Fruit fly (Drosophila melanogaster): ENCODE data around the gene CG10026.
A peak's percentile ranks its signal among the peaks of the same experiment; 100 is the strongest.

Gene CG10026

dm6 chr2L:19425105-19425504 lies 29.0 kb upstream of the CG10026 start:
- TF ChIP-seq CG16863 (GFP tag; optimal IDR thresholded peaks at IDR 0.05): no peak
- TF ChIP-seq ac (GFP tag; optimal IDR thresholded peaks at IDR 0.05): no peak
- no peak for TF ChIP-seq sens (GFP tag)
- TF ChIP-seq CG14014 (GFP tag; IDR thresholded peaks at IDR 0.05): no peak
- no peak for TF ChIP-seq Six4 (GFP tag; optimal IDR thresholded peaks at IDR 0.05)
- TF ChIP-seq CG14667 (GFP tag; IDR thresholded peaks at IDR 0.05): no peak
- no peak for TF ChIP-seq eyg (GFP tag; optimal IDR thresholded peaks at IDR 0.05)
- no peak for TF ChIP-seq lab (GFP tag; optimal IDR thresholded peaks at IDR 0.05)
- TF ChIP-seq CG15696 (tag; optimal IDR thresholded peaks at IDR 0.05): no peak
- no peak for TF ChIP-seq mirr (GFP tag; optimal IDR thresholded peaks at IDR 0.05)
- no peak for TF ChIP-seq cato (GFP tag; optimal IDR thresholded peaks at IDR 0.05; ENCODE audit: borderline replicate concordance)
- 0 out of 2 replicates have a peak, but pooled peaks have one; percentile 24 for TF ChIP-seq Bgb (GFP tag; IDR thresholded peaks at IDR 0.05; ENCODE audit: partially characterized antibody)
- TF ChIP-seq hkb (optimal IDR thresholded peaks at IDR 0.05): no peak
- TF ChIP-seq hkb (GFP tag; IDR thresholded peaks at IDR 0.05): no peak
- no peak for TF ChIP-seq Rx (GFP tag; IDR thresholded peaks at IDR 0.05)
- TF ChIP-seq Med (GFP tag): peak; percentile 61
- no peak for TF ChIP-seq CG8924 (tag; optimal IDR thresholded peaks at IDR 0.05)
- no peak for TF ChIP-seq CG5180 (GFP tag; optimal IDR thresholded peaks at IDR 0.05)
- TF ChIP-seq al (GFP tag; IDR thresholded peaks at IDR 0.05): no peak
- TF ChIP-seq chinmo (GFP tag; IDR thresholded peaks at IDR 0.05; ENCODE audit: partially characterized antibody): 0 out of 4 replicates have a peak, but pooled peaks have one; percentile 39
- no peak for TF ChIP-seq dmrt11E (tag; optimal IDR thresholded peaks at IDR 0.05)
- TF ChIP-seq nom (GFP tag; optimal IDR thresholded peaks at IDR 0.05): peak; percentile 50
- no peak for TF ChIP-seq CG6765 (GFP tag; optimal IDR thresholded peaks at IDR 0.05)
- TF ChIP-seq CG7372 (GFP tag; IDR thresholded peaks at IDR 0.05): no peak
- no peak for TF ChIP-seq Spps (tag; optimal IDR thresholded peaks at IDR 0.05)
- no peak for TF ChIP-seq fd64A (GFP tag; optimal IDR thresholded peaks at IDR 0.05)
- no peak for TF ChIP-seq Ets97D (GFP tag; optimal IDR thresholded peaks at IDR 0.05)
- no peak for TF ChIP-seq CG42726 (GFP tag; IDR thresholded peaks at IDR 0.05; ENCODE audit: partially characterized antibody)
- peak; percentile 34 for TF ChIP-seq sd (tag; optimal IDR thresholded peaks at IDR 0.05)
- no peak for TF ChIP-seq Doc3 (GFP tag; IDR thresholded peaks at IDR 0.05; ENCODE audit: partially characterized antibody)
- no peak for TF ChIP-seq org-1 (GFP tag; optimal IDR thresholded peaks at IDR 0.05)
- TF ChIP-seq pan (optimal IDR thresholded peaks at IDR 0.05): no peak
- TF ChIP-seq pan (GFP tag; optimal IDR thresholded peaks at IDR 0.05 in 1 of 2, IDR thresholded peaks at IDR 0.05 in 1 of 2): no peak
- TF ChIP-seq tin (GFP tag; optimal IDR thresholded peaks at IDR 0.05): no peak
- no peak for TF ChIP-seq MBD-R2 (GFP tag; IDR thresholded peaks at IDR 0.05)
- TF ChIP-seq CG11456 (GFP tag; IDR thresholded peaks at IDR 0.05): no peak
- TF ChIP-seq wek (GFP tag; optimal IDR thresholded peaks at IDR 0.05): no peak

dm6 chr2L:19425765-19426329 lies 28.2 kb upstream of the CG10026 start:
- TF ChIP-seq jumu (GFP tag; optimal IDR thresholded peaks at IDR 0.05) (peak; percentile 13), CG8478 (optimal IDR thresholded peaks at IDR 0.05) (no peak), MTF-1 (GFP tag; optimal IDR thresholded peaks at IDR 0.05; ENCODE audit: borderline replicate concordance) (peak; percentile 53), CG30403 (GFP tag; optimal IDR thresholded peaks at IDR 0.05) (peak; percentile 83), repo (GFP tag; optimal IDR thresholded peaks at IDR 0.05) (peak; percentile 47), CG30020 (tag; optimal IDR thresholded peaks at IDR 0.05) (peak; percentile 34), CG7928 (GFP tag; optimal IDR thresholded peaks at IDR 0.05) (no peak), CG1832 (GFP tag; optimal IDR thresholded peaks at IDR 0.05) (no peak), bigmax (GFP tag; optimal IDR thresholded peaks at IDR 0.05) (no peak), CG16779 (GFP tag; IDR thresholded peaks at IDR 0.05) (no peak), ind (GFP tag; optimal IDR thresholded peaks at IDR 0.05) (peak; percentile 76), CkIIα-i1 (GFP tag; IDR thresholded peaks at IDR 0.05) (no peak), CG8281 (tag; optimal IDR thresholded peaks at IDR 0.05) (peak; percentile 26), fd96Cb (tag; optimal IDR thresholded peaks at IDR 0.05) (peak; percentile 61), BEAF-32 (GFP tag; optimal IDR thresholded peaks at IDR 0.05) (no peak), B-H1 (GFP tag; IDR thresholded peaks at IDR 0.05) (peak; percentile 45; the same call in 1 of the 3 replicates), mirr (GFP tag; optimal IDR thresholded peaks at IDR 0.05) (peak; percentile 70)
